Fruit fly (Drosophila melanogaster): ENCODE data around the gene PNUTS.

Gene PNUTS

dm6 chr2L:855052-855547, 15.2 kb upstream of the PNUTS start, which contains the start of gene CG13949 (continued):
- TF ChIP-seq unpg (GFP tag; optimal IDR thresholded peaks at IDR 0.05) (peak; percentile 70), H2.0 (GFP tag; IDR thresholded peaks at IDR 0.05) (peak; percentile 80), Eip74EF (GFP tag; optimal IDR thresholded peaks at IDR 0.05) (peak in 1 of 2 experiments; percentile 27), Doc3 (GFP tag; IDR thresholded peaks at IDR 0.05; ENCODE audit: partially characterized antibody) (no peak), slou (GFP tag; optimal IDR thresholded peaks at IDR 0.05) (peak; percentile 25), CG34224 (GFP tag; IDR thresholded peaks at IDR 0.05; ENCODE audit: partially characterized antibody) (0 out of 3 replicates have a peak, but pooled peaks have one; percentile 47), NfI (GFP tag; optimal IDR thresholded peaks at IDR 0.05) (peak; percentile 62), CG17568 (GFP tag; optimal IDR thresholded peaks at IDR 0.05) (peak; percentile 55), gro (GFP tag; optimal IDR thresholded peaks at IDR 0.05) (peak; percentile 79), ap (GFP tag; IDR thresholded peaks at IDR 0.05) (no peak), ttk (GFP tag; IDR thresholded peaks at IDR 0.05) (peak; percentile 80), B-H1 (GFP tag; IDR thresholded peaks at IDR 0.05) (peak; percentile 73), Tbp (GFP tag; optimal IDR thresholded peaks at IDR 0.05) (no peak), tap (tag; optimal IDR thresholded peaks at IDR 0.05) (peak; percentile 28), Dref (GFP tag; IDR thresholded peaks at IDR 0.05) (peak; percentile 39; the same call in 1 of the 2 replicates), CG30020 (tag; optimal IDR thresholded peaks at IDR 0.05) (peak; percentile 23), CG14710 (tag; optimal IDR thresholded peaks at IDR 0.05) (peak; percentile 55), HLH54F (GFP tag; optimal IDR thresholded peaks at IDR 0.05) (peak; percentile 57), maf-S (GFP tag; optimal IDR thresholded peaks at IDR 0.05) (peak; percentile 60), vvl (GFP tag; IDR thresholded peaks at IDR 0.05) (peak; percentile 88), CG30403 (GFP tag; optimal IDR thresholded peaks at IDR 0.05) (peak; percentile 70), Jarid2 (GFP tag; optimal IDR thresholded peaks at IDR 0.05) (peak; percentile 22), CG14441 (GFP tag; IDR thresholded peaks at IDR 0.05) (peak; percentile 83), Taf1 (GFP tag; IDR thresholded peaks at IDR 0.05) (peak; percentile 45), CG1602 (GFP tag; optimal IDR thresholded peaks at IDR 0.05) (peak; percentile 16), Awh (GFP tag; IDR thresholded peaks at IDR 0.05) (peak; percentile 72), CG6765 (GFP tag; optimal IDR thresholded peaks at IDR 0.05) (peak; percentile 12), NFAT (GFP tag; IDR thresholded peaks at IDR 0.05) (peak; percentile 79), CG13775 (GFP tag; optimal IDR thresholded peaks at IDR 0.05) (peak; percentile 36), CG5180 (GFP tag; optimal IDR thresholded peaks at IDR 0.05) (peak; percentile 12), slp2 (GFP tag; optimal IDR thresholded peaks at IDR 0.05) (peak; percentile 46), CG12236 (GFP tag; optimal IDR thresholded peaks at IDR 0.05) (no peak), nau (GFP tag; optimal IDR thresholded peaks at IDR 0.05) (no peak), CG3995 (GFP tag; optimal IDR thresholded peaks at IDR 0.05) (peak; percentile 70), pho (GFP tag; optimal IDR thresholded peaks at IDR 0.05) (peak; percentile 66), CG33557 (GFP tag; optimal IDR thresholded peaks at IDR 0.05) (no peak), jumu (GFP tag; optimal IDR thresholded peaks at IDR 0.05) (peak; percentile 28), dpn (GFP tag; optimal IDR thresholded peaks at IDR 0.05) (peak; percentile 48 to 67), trem (tag; optimal IDR thresholded peaks at IDR 0.05) (peak; percentile 63), pzg (GFP tag; optimal IDR thresholded peaks at IDR 0.05) (peak; percentile 55), Opbp (GFP tag; IDR thresholded peaks at IDR 0.05; ENCODE audit: partially characterized antibody) (peak; percentile 63), CG33213 (GFP tag; optimal IDR thresholded peaks at IDR 0.05) (peak; percentile 71), lab (GFP tag; optimal IDR thresholded peaks at IDR 0.05) (peak; percentile 85), pum (GFP tag; optimal IDR thresholded peaks at IDR 0.05) (peak; percentile 41), stc (GFP tag; IDR thresholded peaks at IDR 0.05) (peak; percentile 76), D19A (tag; optimal IDR thresholded peaks at IDR 0.05) (no peak), hb (GFP tag; IDR thresholded peaks at IDR 0.05; ENCODE audit: partially characterized antibody) (no peak), CG11456 (GFP tag; IDR thresholded peaks at IDR 0.05) (peak; percentile 87), ara (GFP tag; IDR thresholded peaks at IDR 0.05) (peak; percentile 49; the same call in 1 of the 2 replicates), jing (GFP tag; optimal IDR thresholded peaks at IDR 0.05) (no peak)

Measured in whole organism, embryonic.